Worm (Caenorhabditis elegans): ENCODE measurements around the gene tat-3.

DNA sequence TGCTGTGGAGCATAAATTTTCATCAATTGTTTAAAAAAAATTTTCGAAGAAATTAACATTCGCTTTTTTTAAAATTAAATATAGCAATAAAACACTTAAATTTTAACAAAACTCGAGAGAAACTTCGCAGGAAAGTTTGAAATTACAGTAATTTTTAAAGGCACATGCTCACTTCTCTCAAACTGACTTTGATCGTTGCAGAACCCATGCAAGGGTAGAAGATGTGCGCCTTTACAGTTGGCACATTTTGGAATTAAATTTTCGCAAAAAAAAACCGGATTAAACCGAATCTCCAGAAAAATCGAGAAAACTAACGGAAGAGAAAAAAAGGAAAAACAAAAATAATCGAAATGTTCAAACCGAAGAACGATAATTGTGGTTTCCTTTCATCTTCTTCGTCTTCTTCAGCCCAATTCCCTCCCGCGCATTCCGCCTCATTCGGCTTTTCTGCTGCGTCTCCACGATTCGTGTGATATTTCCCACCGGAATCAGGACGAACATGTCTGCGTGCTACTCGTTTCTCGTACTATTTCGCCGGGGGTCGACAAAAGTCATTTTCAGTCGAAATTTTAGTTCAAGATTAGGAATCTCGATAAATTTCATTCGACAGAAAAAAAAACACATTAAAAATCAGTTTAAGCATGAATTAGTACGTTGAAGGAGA, 5.9 kb upstream of the tat-3 start:
- TF ChIP-seq ztf-23 (GFP tag; IDR thresholded peaks at IDR 0.05) (no peak), T22C8.4 (GFP tag; IDR thresholded peaks at IDR 0.05) (no peak), flt-1 (GFP tag; IDR thresholded peaks at IDR 0.05) (no peak), med-1 (GFP tag; optimal IDR thresholded peaks at IDR 0.05; ENCODE audit: insufficient read depth) (no peak), cog-1 (tag; optimal IDR thresholded peaks at IDR 0.05) (no peak)
